Fruit fly (Drosophila melanogaster) whole organism, embryonic: ENCODE results near the gene CG32032.
A peak's percentile ranks its signal among the peaks of the same experiment; 100 is the strongest.

Source experiments
- Aef1 ChIP-seq: fragments of 200-800 bp; sonication (Bioruptor generic); IDR thresholded peaks from 3 replicates; pipeline ENCODE4 v1.3.6; 2022; ENCODE audit warnings: missing biosample characterization, missing genetic modification characterization
- B-H2 ChIP-seq: fragments of 200-800 bp; sonication (Bioruptor generic); optimal IDR thresholded peaks from 2 replicates; lab custom pipeline; 2018; ENCODE audit warnings: missing biosample characterization, mild to moderate bottlenecking, missing genetic modification characterization
- BEAF-32 ChIP-seq: fragments of 200-800 bp; sonication (Bioruptor generic); optimal IDR thresholded peaks from 3 replicates; lab custom pipeline; 2017; ENCODE audit warnings: missing biosample characterization, missing genetic modification characterization, mild to moderate bottlenecking, moderate library complexity, missing genetic modification reagents
- CG11456 ChIP-seq: fragments of 200-800 bp; sonication (Bioruptor generic); IDR thresholded peaks from 3 replicates; pipeline ENCODE4 v1.3.6; 2022; ENCODE audit warnings: missing biosample characterization, missing genetic modification characterization
- CG12155 ChIP-seq: fragments of 200-800 bp; sonication (Bioruptor generic); optimal IDR thresholded peaks from 3 replicates; lab custom pipeline; 2016; ENCODE audit warnings: missing biosample characterization, missing genetic modification characterization
- CG16779 ChIP-seq: fragments of 200-800 bp; sonication (Bioruptor generic); IDR thresholded peaks from 2 replicates; pipeline ENCODE4 v1.3.6; 2022; ENCODE audit warnings: missing biosample characterization, missing genetic modification characterization
- CG18599 ChIP-seq: fragments of 200-800 bp; sonication (Bioruptor generic); optimal IDR thresholded peaks from 3 replicates; lab custom pipeline; 2017; ENCODE audit warnings: missing biosample characterization, missing genetic modification characterization, mild to moderate bottlenecking, moderate library complexity, missing genetic modification reagents
- CG2678 ChIP-seq: fragments of 200-800 bp; sonication (Bioruptor generic); optimal IDR thresholded peaks from 3 replicates; lab custom pipeline; 2019; ENCODE audit warnings: missing biosample characterization, mild to moderate bottlenecking, missing genetic modification characterization, moderate library complexity
- CG30431 ChIP-seq: fragments of 200-800 bp; sonication (Bioruptor generic); optimal IDR thresholded peaks from 2 replicates; lab custom pipeline; 2017; ENCODE audit warnings: missing biosample characterization, missing genetic modification characterization
- CG3163 ChIP-seq: fragments of 200-800 bp; sonication (Bioruptor generic); optimal IDR thresholded peaks from 3 replicates; lab custom pipeline; 2016; ENCODE audit warnings: missing biosample characterization, missing genetic modification characterization
- CG34422 ChIP-seq: fragments of 200-800 bp; sonication (Bioruptor generic); IDR thresholded peaks from 3 replicates; pipeline ENCODE4 v1.3.6; 2022; ENCODE audit warnings: missing biosample characterization, missing genetic modification characterization
- CG43689 ChIP-seq: fragments of 200-800 bp; sonication (Bioruptor generic); IDR thresholded peaks from 2 replicates; pipeline ENCODE4 v1.3.6; 2022; ENCODE audit warnings: missing biosample characterization, missing genetic modification characterization
- CG4854 ChIP-seq: fragments of 200-800 bp; sonication (Bioruptor generic); optimal IDR thresholded peaks from 2 replicates; lab custom pipeline; 2016; ENCODE audit warnings: missing biosample characterization, missing genetic modification characterization, inconsistent platforms
- CG6813 ChIP-seq: fragments of 200-800 bp; sonication (Bioruptor generic); optimal IDR thresholded peaks from 2 replicates; lab custom pipeline; 2017; ENCODE audit warnings: missing biosample characterization, missing genetic modification characterization, mild to moderate bottlenecking, moderate library complexity, missing genetic modification reagents
- CG7357 ChIP-seq: fragments of 200-800 bp; sonication (Bioruptor generic); IDR thresholded peaks from 3 replicates; pipeline ENCODE4 v1.3.6; 2022; ENCODE audit warnings: missing biosample characterization, missing genetic modification characterization
- CG9932 ChIP-seq: fragments of 200-800 bp; sonication (Bioruptor generic); IDR thresholded peaks from 2 replicates; pipeline ENCODE4 v1.3.6; 2022; ENCODE audit warnings: missing biosample characterization, missing genetic modification characterization
- CrebB ChIP-seq: fragments of 200-800 bp; sonication (Bioruptor generic); optimal IDR thresholded peaks from 3 replicates; lab custom pipeline; 2018; ENCODE audit warnings: missing biosample characterization, mild to moderate bottlenecking, missing genetic modification characterization
- D19A ChIP-seq: fragments of 200-800 bp; optimal IDR thresholded peaks from 3 replicates; lab custom pipeline; 2019; ENCODE audit warnings: missing biosample characterization, mild to moderate bottlenecking, missing genetic modification characterization, moderate library complexity
- Fer3 ChIP-seq: fragments of 200-800 bp; sonication (Bioruptor generic); optimal IDR thresholded peaks from 2 replicates; lab custom pipeline; 2018; ENCODE audit warnings: missing biosample characterization, mild to moderate bottlenecking, missing genetic modification characterization, moderate library complexity
- Gug ChIP-seq: fragments of 200-800 bp; sonication (Bioruptor generic); IDR thresholded peaks from 4 replicates; pipeline ENCODE4 v1.3.6; 2022; ENCODE audit warnings: missing biosample characterization, missing genetic modification characterization
- HLH4C ChIP-seq: fragments of 200-800 bp; sonication (Bioruptor generic); IDR thresholded peaks from 3 replicates; pipeline ENCODE4 v1.3.6; 2022; ENCODE audit warnings: missing biosample characterization, missing genetic modification characterization; ENCODE audit not compliant: partially characterized antibody
- HmgZ ChIP-seq: fragments of 200-800 bp; sonication (Bioruptor generic); optimal IDR thresholded peaks from 2 replicates; lab custom pipeline; 2018; ENCODE audit warnings: missing biosample characterization, mild to moderate bottlenecking, missing genetic modification characterization
- Mad ChIP-seq: fragments of 200-800 bp; sonication (Bioruptor generic); optimal IDR thresholded peaks from 2 replicates; lab custom pipeline; 2016; ENCODE audit warnings: missing biosample characterization, missing genetic modification characterization
- Myb ChIP-seq: fragments of 200-800 bp; sonication (Bioruptor generic); optimal IDR thresholded peaks from 2 replicates; lab custom pipeline; 2016; ENCODE audit warnings: missing biosample characterization, missing genetic modification characterization
- Rx ChIP-seq: fragments of 200-800 bp; sonication (Bioruptor generic); IDR thresholded peaks from 2 replicates; pipeline ENCODE4 v1.3.6; 2022; ENCODE audit warnings: missing biosample characterization, missing genetic modification characterization
- Spps ChIP-seq: fragments of 200-800 bp; sonication (Bioruptor generic); optimal IDR thresholded peaks from 2 replicates; lab custom pipeline; 2018; ENCODE audit warnings: missing biosample characterization, mild to moderate bottlenecking, missing genetic modification characterization
- Ssrp ChIP-seq: fragments of 200-800 bp; sonication (Bioruptor generic); optimal IDR thresholded peaks from 2 replicates; lab custom pipeline; 2018; ENCODE audit warnings: missing biosample characterization, mild to moderate bottlenecking, missing genetic modification characterization, moderate library complexity
- YL-1 ChIP-seq: fragments of 200-800 bp; sonication (Bioruptor generic); optimal IDR thresholded peaks from 3 replicates; lab custom pipeline; 2017; ENCODE audit warnings: missing biosample characterization, mild to moderate bottlenecking, missing genetic modification characterization
- ara ChIP-seq: fragments of 200-800 bp; sonication (Bioruptor generic); IDR thresholded peaks from 2 replicates; pipeline ENCODE4 v1.3.6; 2022; ENCODE audit warnings: missing biosample characterization, missing genetic modification characterization
- bcd ChIP-seq: fragments of 200-800 bp; sonication (Bioruptor generic); optimal IDR thresholded peaks from 2 replicates; lab custom pipeline; 2017; ENCODE audit warnings: missing biosample characterization, mild to moderate bottlenecking, missing genetic modification characterization
- bigmax ChIP-seq: fragments of 200-800 bp; sonication (Bioruptor generic); optimal IDR thresholded peaks from 2 replicates; lab custom pipeline; 2018; ENCODE audit warnings: missing biosample characterization, mild to moderate bottlenecking, missing genetic modification characterization
- bowl ChIP-seq: fragments of 200-800 bp; sonication (Bioruptor generic); IDR thresholded peaks from 2 replicates; pipeline ENCODE4 v1.3.6; 2022; ENCODE audit warnings: missing biosample characterization, missing genetic modification characterization
- chm ChIP-seq: fragments of 200-800 bp; sonication (Bioruptor generic); IDR thresholded peaks from 2 replicates; pipeline ENCODE4 v1.3.6; 2022; ENCODE audit warnings: missing biosample characterization, missing genetic modification characterization
- corto ChIP-seq: fragments of 200-800 bp; sonication (Bioruptor generic); optimal IDR thresholded peaks from 2 replicates; lab custom pipeline; 2016; ENCODE audit warnings: missing biosample characterization, mild to moderate bottlenecking, missing genetic modification characterization, moderate library complexity
- dimm ChIP-seq: fragments of 200-800 bp; sonication (Bioruptor generic); IDR thresholded peaks from 2 replicates; pipeline ENCODE4 v1.3.6; 2022; ENCODE audit warnings: missing biosample characterization, missing genetic modification characterization
- emc ChIP-seq: fragments of 200-800 bp; sonication (Bioruptor generic); optimal IDR thresholded peaks from 2 replicates; lab custom pipeline; 2016; ENCODE audit warnings: missing biosample characterization, missing genetic modification characterization
- fd102C ChIP-seq: fragments of 200-800 bp; sonication (Bioruptor generic); optimal IDR thresholded peaks from 2 replicates; lab custom pipeline; 2018; ENCODE audit warnings: missing biosample characterization, mild to moderate bottlenecking, missing genetic modification characterization, moderate library complexity
- hkb ChIP-seq, 2 experiments: fragments of 200-800 bp in 1 of 2; fragments of >200 bp in 1 of 2; sonication (Bioruptor generic) in 1 of 2; IDR thresholded peaks in 1 of 2; optimal IDR thresholded peaks in 1 of 2; 2 replicates each; pipeline versions ENCODE4 v1.3.6 to Lab custom; 2017 to 2022; ENCODE audit warnings: missing biosample characterization in 1 of 2, missing genetic modification characterization in 1 of 2
- kay ChIP-seq: fragments of 200-800 bp; sonication (Bioruptor generic); optimal IDR thresholded peaks from 2 replicates; lab custom pipeline; 2016; ENCODE audit warnings: missing biosample characterization, missing genetic modification characterization
- lola ChIP-seq, 3 experiments: fragments of >200 bp in 2 of 3; fragments of 200-800 bp in 1 of 3; sonication (Bioruptor generic) in 1 of 3; optimal IDR thresholded peaks; 2 replicates each; lab custom pipeline; 2017 to 2019; ENCODE audit warnings: missing biosample characterization in 3 of 3, missing genetic modification characterization in 3 of 3, mild to moderate bottlenecking in 1 of 3, moderate library complexity in 1 of 3
- nom ChIP-seq: fragments of 200-800 bp; sonication (Bioruptor generic); optimal IDR thresholded peaks from 2 replicates; lab custom pipeline; 2017; ENCODE audit warnings: missing biosample characterization, missing genetic modification characterization, mild to moderate bottlenecking, moderate library complexity, missing genetic modification reagents
- rib ChIP-seq: fragments of 200-800 bp; sonication (Bioruptor generic); IDR thresholded peaks from 2 replicates; pipeline ENCODE4 v1.3.6; 2022; ENCODE audit warnings: missing biosample characterization, missing genetic modification characterization
- sc ChIP-seq, 3 experiments: fragments of >200 bp in 2 of 3; fragments of 200-800 bp in 1 of 3; sonication (Bioruptor generic) in 1 of 3; optimal IDR thresholded peaks; 2 replicates in 2 of 3; 3 replicates in 1 of 3; lab custom pipeline; 2017; ENCODE audit warnings: mild to moderate bottlenecking in 1 of 3, missing biosample characterization in 1 of 3, missing genetic modification characterization in 1 of 3, missing genetic modification reagents in 1 of 3
- schlank ChIP-seq: fragments of 200-800 bp; sonication (Bioruptor generic); optimal IDR thresholded peaks from 2 replicates; lab custom pipeline; 2018; ENCODE audit warnings: missing biosample characterization, mild to moderate bottlenecking, missing genetic modification characterization
- sens ChIP-seq: fragments of 200-800 bp; sonication (Bioruptor generic); peaks from one replicate; lab custom pipeline; 2016; ENCODE audit warnings: missing biosample characterization, missing genetic modification characterization
- sens-2 ChIP-seq: fragments of 200-800 bp; sonication (Bioruptor generic); IDR thresholded peaks from 2 replicates; pipeline ENCODE4 v1.3.6; 2022; ENCODE audit warnings: missing biosample characterization, missing genetic modification characterization
- sna ChIP-seq: fragments of 200-800 bp; sonication (Bioruptor generic); IDR thresholded peaks from 2 replicates; pipeline ENCODE4 v1.3.6; 2022; ENCODE audit warnings: missing biosample characterization, missing genetic modification characterization; ENCODE audit not compliant: partially characterized antibody
- sug ChIP-seq: fragments of 200-800 bp; optimal IDR thresholded peaks from 2 replicates; lab custom pipeline; 2019; ENCODE audit warnings: missing biosample characterization, mild to moderate bottlenecking, missing genetic modification characterization, moderate library complexity
- tin ChIP-seq: fragments of 200-800 bp; sonication (Bioruptor generic); optimal IDR thresholded peaks from 3 replicates; lab custom pipeline; 2016; ENCODE audit warnings: missing biosample characterization, missing genetic modification characterization
- twi ChIP-seq: fragments of 200-800 bp; optimal IDR thresholded peaks from 2 replicates; lab custom pipeline; 2019; ENCODE audit warnings: missing biosample characterization, mild to moderate bottlenecking, missing genetic modification characterization, moderate library complexity
- vvl ChIP-seq: fragments of 200-800 bp; sonication (Bioruptor generic); IDR thresholded peaks from 2 replicates; pipeline ENCODE4 v1.3.6; 2022; ENCODE audit warnings: missing biosample characterization, missing genetic modification characterization

The CG32032 gene

dm6 chr3L:9096648-9097047 is 3.8 kb downstream of the CG32032 start, which contains the start of gene CG13315 (continued):
- TF ChIP-seq CG7357 (no peak), sug (peak; percentile 70), dimm (GFP tag; lab: Robert Waterston, UW) (no peak), YL-1 (GFP tag; lab: Kevin White, UChicago) (no peak), Mad (no peak), schlank (tag; lab: Kevin White, UChicago) (no peak), hkb (optimal IDR thresholded peaks at IDR 0.05; lab: Kevin White, UChicago) (no peak), hkb (GFP tag; IDR thresholded peaks at IDR 0.05; lab: Robert Waterston, UW) (no peak), CG3163 (no peak), bcd (GFP tag; lab: Kevin White, UChicago) (no peak), Ssrp (tag; lab: Kevin White, UChicago) (no peak), kay (GFP tag; lab: Kevin White, UChicago) (no peak), Aef1 (GFP tag; lab: Robert Waterston, UW) (no peak), CG2678 (tag; lab: Kevin White, UChicago) (no peak), HLH4C (GFP tag; lab: Robert Waterston, UW) (no peak), tin (GFP tag; lab: Kevin White, UChicago) (no peak), Fer3 (tag; lab: Kevin White, UChicago) (no peak), CG34422 (GFP tag; lab: Robert Waterston, UW) (no peak), emc (GFP tag; lab: Kevin White, UChicago) (no peak), CG4854 (no peak), fd102C (GFP tag; lab: Kevin White, UChicago) (no peak), Gug (GFP tag; lab: Robert Waterston, UW) (no peak), Spps (tag; lab: Kevin White, UChicago) (no peak), CG30431 (GFP tag; lab: Kevin White, UChicago) (no peak), nom (no peak), lola (GFP tag; optimal IDR thresholded peaks at IDR 0.05; lab: Kevin White, UChicago) (no peak), sens (no peak), CG11456 (GFP tag; lab: Robert Waterston, UW) (no peak), HmgZ (tag; lab: Kevin White, UChicago) (peak; percentile 57), CG6813 (no peak), CG18599 (GFP tag; lab: Kevin White, UChicago) (no peak), CG9932 (0 out of 2 replicates have a peak, but pooled peaks have one; percentile 22), rib (GFP tag; lab: Robert Waterston, UW) (no peak), sc (optimal IDR thresholded peaks at IDR 0.05; lab: Kevin White, UChicago) (no peak), sc (GFP tag; optimal IDR thresholded peaks at IDR 0.05; lab: Kevin White, UChicago) (no peak), CG12155 (GFP tag; lab: Kevin White, UChicago) (no peak), Rx (no peak), bowl (no peak), bigmax (GFP tag; lab: Kevin White, UChicago) (no peak), Myb (GFP tag; lab: Kevin White, UChicago) (no peak), B-H2 (GFP tag; lab: Kevin White, UChicago) (peak; percentile 22), BEAF-32 (no peak), sens-2 (GFP tag; lab: Robert Waterston, UW) (no peak), CrebB (peak; percentile 9), CG43689 (GFP tag; lab: Robert Waterston, UW) (no peak), vvl (GFP tag; lab: Robert Waterston, UW) (no peak), ara (no peak), CG16779 (GFP tag; lab: Robert Waterston, UW) (no peak), corto (GFP tag; lab: Kevin White, UChicago) (no peak), sna (no peak), twi (tag; lab: Kevin White, UChicago) (no peak), chm (GFP tag; lab: Robert Waterston, UW) (no peak), D19A (tag; lab: Kevin White, UChicago) (no peak)
